Worm (Caenorhabditis elegans) whole organism, midembryonic: Measurements from ENCODE around the gene srh-289.

Source experiments
- ref-1 ChIP-seq: fragments of 200-800 bp; sonication (Bioruptor generic); conservative IDR thresholded peaks from 2 replicates; pipeline ENCODE4 v1.3.6; 2022; ENCODE audit warnings: missing genetic modification reagents, missing genetic modification characterization, missing compliant biosample characterization
- tab-1 ChIP-seq: fragments of 200-800 bp; sonication (Bioruptor generic); IDR thresholded peaks from 2 replicates; pipeline ENCODE4 v1.3.6; 2022; ENCODE audit warnings: missing genetic modification characterization, missing compliant biosample characterization

DNA sequence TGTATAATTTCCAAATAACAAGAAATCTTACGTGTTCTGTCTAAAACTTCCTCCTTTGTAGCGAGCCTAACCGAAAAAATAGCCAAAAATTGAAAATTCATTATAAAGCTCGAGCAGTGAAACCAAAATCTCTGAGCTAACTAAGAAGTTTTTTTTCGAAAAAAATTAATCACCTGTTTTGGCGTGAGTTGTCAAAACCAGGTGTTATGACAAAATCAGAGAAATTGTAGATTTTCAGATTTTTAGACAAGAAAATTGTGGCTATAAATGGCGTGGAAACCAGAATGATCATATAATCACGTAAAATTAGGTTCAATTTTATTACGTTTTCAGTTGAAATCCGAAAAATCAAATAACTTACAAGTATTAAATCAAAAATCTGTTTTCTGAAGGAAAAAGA lies 20.8 kb downstream of the srh-289 start, which contains the start of gene sre-21:
- TF ChIP-seq tab-1 (GFP tag; lab: Robert Waterston, UW) (no peak), ref-1 (GFP tag; lab: Robert Waterston, UW) (no peak)
